Worm (Caenorhabditis elegans): ENCODE measurements around the gene mab-9.

- no peak for TF ChIP-seq W03F9.2 (tag; optimal IDR thresholded peaks at IDR 0.05)
- TF ChIP-seq him-1 (tag; optimal IDR thresholded peaks at IDR 0.05), result no peak
- TF ChIP-seq dao-5 (tag; optimal IDR thresholded peaks at IDR 0.05), result no peak
These were observed 7.2 kb upstream of the mab-9 start for ce11 chrII:508603-509002.

Measured in whole organism, L4/young adult.